Fruit fly (Drosophila melanogaster) whole organism, embryonic: ENCODE results near the gene Cypl.

Source experiments
- CG13296 ChIP-seq: fragments of 200-800 bp; sonication (Bioruptor generic); optimal IDR thresholded peaks from 3 replicates; lab custom pipeline; 2018; ENCODE audit warnings: missing biosample characterization, mild to moderate bottlenecking, missing genetic modification characterization
- CG17568 ChIP-seq: fragments of 200-800 bp; sonication (Bioruptor generic); optimal IDR thresholded peaks from 2 replicates; lab custom pipeline; 2018; ENCODE audit warnings: missing biosample characterization, mild to moderate bottlenecking, missing genetic modification characterization, moderate library complexity
- CG2678 ChIP-seq: fragments of 200-800 bp; sonication (Bioruptor generic); optimal IDR thresholded peaks from 3 replicates; lab custom pipeline; 2019; ENCODE audit warnings: missing biosample characterization, mild to moderate bottlenecking, missing genetic modification characterization, moderate library complexity
- Fer2 ChIP-seq: fragments of 200-800 bp; sonication (Bioruptor generic); optimal IDR thresholded peaks from 2 replicates; lab custom pipeline; 2018; ENCODE audit warnings: missing biosample characterization, mild to moderate bottlenecking, missing genetic modification characterization, moderate library complexity
- PHDP ChIP-seq: fragments of 200-800 bp; sonication (Bioruptor generic); optimal IDR thresholded peaks from 3 replicates; lab custom pipeline; 2018; ENCODE audit warnings: missing biosample characterization, mild to moderate bottlenecking, missing genetic modification characterization, moderate library complexity
- insv ChIP-seq, 2 experiments: fragments of 200-800 bp; sonication (Bioruptor generic); optimal IDR thresholded peaks; 3 replicates each; lab custom pipeline; 2016 to 2018; ENCODE audit warnings: missing biosample characterization in 2 of 2, missing genetic modification characterization in 2 of 2
- lov ChIP-seq, 2 experiments: fragments of 200-800 bp in 1 of 2; fragments of >200 bp in 1 of 2; sonication (Bioruptor generic) in 1 of 2; IDR thresholded peaks in 1 of 2; optimal IDR thresholded peaks in 1 of 2; 2 replicates in 1 of 2; 3 replicates in 1 of 2; pipeline versions ENCODE4 v1.3.6 to Lab custom; 2017 to 2022; ENCODE audit warnings: missing biosample characterization in 1 of 2, missing genetic modification characterization in 1 of 2
- pfk ChIP-seq: fragments of 200-800 bp; sonication (Bioruptor generic); optimal IDR thresholded peaks from 2 replicates; lab custom pipeline; 2018; ENCODE audit warnings: missing biosample characterization, mild to moderate bottlenecking, missing genetic modification characterization, moderate library complexity
- pho ChIP-seq: fragments of 200-800 bp; sonication (Bioruptor generic); optimal IDR thresholded peaks from 2 replicates; lab custom pipeline; 2016; ENCODE audit warnings: missing biosample characterization, missing genetic modification characterization
- sqz ChIP-seq: fragments of 200-800 bp; sonication (Bioruptor generic); optimal IDR thresholded peaks from 3 replicates; lab custom pipeline; 2018; ENCODE audit warnings: missing biosample characterization, mild to moderate bottlenecking, missing genetic modification characterization
- tio ChIP-seq: fragments of 200-800 bp; sonication (Bioruptor generic); optimal IDR thresholded peaks from 2 replicates; lab custom pipeline; 2017; ENCODE audit warnings: missing biosample characterization, missing genetic modification characterization, inconsistent platforms

DNA sequence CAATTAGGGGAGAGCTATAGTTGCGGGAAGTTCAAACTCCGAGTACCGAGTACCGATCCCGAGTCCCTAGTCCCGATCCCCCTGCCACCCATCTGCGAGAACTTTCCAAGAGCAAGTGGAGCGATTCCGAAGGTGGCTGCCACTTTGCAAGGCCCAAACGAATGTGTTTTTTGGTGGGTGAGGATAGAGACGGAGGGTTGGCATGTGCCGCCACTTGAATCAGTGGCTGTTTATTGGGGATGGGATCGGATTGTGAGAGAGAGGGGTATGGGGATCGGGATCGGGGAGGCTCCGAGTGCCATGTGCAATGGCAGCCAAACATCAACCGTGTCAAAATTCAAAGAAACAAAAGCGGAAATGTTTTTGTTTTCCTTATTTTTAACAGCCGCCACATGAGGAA lies 49.5 kb upstream of the Cypl start:
- no peak for TF ChIP-seq Fer2 (tag; lab: Kevin White, UChicago)
- TF ChIP-seq lov (optimal IDR thresholded peaks at IDR 0.05; lab: Kevin White, UChicago): no peak
- no peak for TF ChIP-seq lov (GFP tag; IDR thresholded peaks at IDR 0.05; lab: Robert Waterston, UW)
- no peak for TF ChIP-seq insv (GFP tag; optimal IDR thresholded peaks at IDR 0.05; lab: Kevin White, UChicago)
- TF ChIP-seq CG13296 (GFP tag; lab: Kevin White, UChicago): no peak
- TF ChIP-seq pfk (GFP tag; lab: Kevin White, UChicago): no peak
- TF ChIP-seq PHDP (tag; lab: Kevin White, UChicago): no peak
- no peak for TF ChIP-seq tio (GFP tag; lab: Kevin White, UChicago)
- no peak for TF ChIP-seq sqz (GFP tag; lab: Kevin White, UChicago)
- TF ChIP-seq pho (GFP tag; lab: Kevin White, UChicago): no peak
- TF ChIP-seq CG17568: no peak
- TF ChIP-seq CG2678 (tag; lab: Kevin White, UChicago): no peak
